Worm (Caenorhabditis elegans): ENCODE results near the gene K10D2.5.

ce11 chrIII:5165745-5166144, 6.8 kb upstream of the K10D2.5 start:
- no peak for TF ChIP-seq dao-5 (tag; optimal IDR thresholded peaks at IDR 0.05)
- no peak for TF ChIP-seq W03F9.2 (tag; optimal IDR thresholded peaks at IDR 0.05)
